Fruit fly (Drosophila melanogaster) whole organism, embryonic: ENCODE results near the gene Der-2.

Source experiments
- B-H2 ChIP-seq: fragments of 200-800 bp; sonication (Bioruptor generic); optimal IDR thresholded peaks from 2 replicates; lab custom pipeline; 2018; ENCODE audit warnings: missing biosample characterization, mild to moderate bottlenecking, missing genetic modification characterization
- Bgb ChIP-seq: fragments of 200-800 bp; sonication (Bioruptor generic); IDR thresholded peaks from 2 replicates; pipeline ENCODE4 v1.3.6; 2022; ENCODE audit warnings: missing biosample characterization, missing genetic modification characterization; ENCODE audit not compliant: partially characterized antibody
- CG1024 ChIP-seq: fragments of 200-800 bp; sonication (Bioruptor generic); IDR thresholded peaks from 2 replicates; pipeline ENCODE4 v1.3.6; 2022; ENCODE audit warnings: missing biosample characterization, missing genetic modification characterization
- CG11398 ChIP-seq: fragments of 200-800 bp; sonication (Bioruptor generic); optimal IDR thresholded peaks from 2 replicates; lab custom pipeline; 2016; ENCODE audit warnings: missing biosample characterization, missing genetic modification characterization
- CG14965 ChIP-seq: fragments of 200-800 bp; sonication (Bioruptor generic); optimal IDR thresholded peaks from 2 replicates; lab custom pipeline; 2016; ENCODE audit warnings: missing biosample characterization, missing genetic modification characterization, borderline replicate concordance
- CG15479 ChIP-seq: fragments of 200-800 bp; sonication (Bioruptor generic); optimal IDR thresholded peaks from 3 replicates; lab custom pipeline; 2019; ENCODE audit warnings: missing biosample characterization, mild to moderate bottlenecking, missing genetic modification characterization, moderate library complexity
- CG16863 ChIP-seq: fragments of 200-800 bp; sonication (Bioruptor generic); optimal IDR thresholded peaks from 3 replicates; lab custom pipeline; 2016; ENCODE audit warnings: missing biosample characterization, missing genetic modification characterization
- CG1832 ChIP-seq: fragments of 200-800 bp; sonication (Bioruptor generic); optimal IDR thresholded peaks from 2 replicates; lab custom pipeline; 2017; ENCODE audit warnings: missing biosample characterization, mild to moderate bottlenecking, missing genetic modification characterization, inconsistent platforms
- CG2199 ChIP-seq: fragments of 200-800 bp; sonication (Bioruptor generic); IDR thresholded peaks from 3 replicates; pipeline ENCODE4 v1.3.6; 2022; ENCODE audit warnings: missing biosample characterization, missing genetic modification characterization
- CG2712 ChIP-seq: fragments of 200-800 bp; optimal IDR thresholded peaks from 3 replicates; lab custom pipeline; 2019; ENCODE audit warnings: missing biosample characterization, mild to moderate bottlenecking, missing genetic modification characterization, moderate library complexity
- CG3838 ChIP-seq: fragments of 200-800 bp; sonication (Bioruptor generic); optimal IDR thresholded peaks from 3 replicates; lab custom pipeline; 2016; ENCODE audit warnings: missing biosample characterization, missing genetic modification characterization
- CG6254 ChIP-seq: fragments of 200-800 bp; sonication (Bioruptor generic); optimal IDR thresholded peaks from 3 replicates; lab custom pipeline; 2017; ENCODE audit warnings: mild to moderate bottlenecking, missing biosample characterization, missing genetic modification reagents, missing genetic modification characterization
- CG6791 ChIP-seq: fragments of 200-800 bp; sonication (Bioruptor generic); IDR thresholded peaks from 3 replicates; pipeline ENCODE4 v1.3.6; 2022; ENCODE audit warnings: missing biosample characterization, missing genetic modification characterization; ENCODE audit not compliant: partially characterized antibody
- CG7372 ChIP-seq: fragments of 200-800 bp; sonication (Bioruptor generic); IDR thresholded peaks from 2 replicates; pipeline ENCODE4 v1.3.6; 2022; ENCODE audit warnings: missing biosample characterization, missing genetic modification characterization
- CG7839 ChIP-seq: fragments of 200-800 bp; sonication (Bioruptor generic); optimal IDR thresholded peaks from 3 replicates; lab custom pipeline; 2018; ENCODE audit warnings: missing biosample characterization, mild to moderate bottlenecking, missing genetic modification characterization, moderate library complexity
- CG7928 ChIP-seq: fragments of 200-800 bp; sonication (Bioruptor generic); optimal IDR thresholded peaks from 2 replicates; lab custom pipeline; 2017; ENCODE audit warnings: missing biosample characterization, mild to moderate bottlenecking, missing genetic modification characterization
- CG8388 ChIP-seq: fragments of 200-800 bp; sonication (Bioruptor generic); optimal IDR thresholded peaks from 2 replicates; lab custom pipeline; 2019; ENCODE audit warnings: missing biosample characterization, mild to moderate bottlenecking, missing genetic modification characterization, moderate library complexity
- CG8924 ChIP-seq: fragments of 200-800 bp; optimal IDR thresholded peaks from 3 replicates; lab custom pipeline; 2019; ENCODE audit warnings: missing biosample characterization, mild to moderate bottlenecking, missing genetic modification characterization, moderate library complexity
- CG8944 ChIP-seq: fragments of 200-800 bp; sonication (Bioruptor generic); optimal IDR thresholded peaks from 3 replicates; lab custom pipeline; 2016; ENCODE audit warnings: missing biosample characterization, missing genetic modification characterization
- CkIIα-i1 ChIP-seq: fragments of 200-800 bp; sonication (Bioruptor generic); IDR thresholded peaks from 2 replicates; pipeline ENCODE4 v1.3.6; 2022; ENCODE audit warnings: missing biosample characterization, missing genetic modification characterization
- Dek ChIP-seq: fragments of 200-800 bp; sonication (Bioruptor generic); optimal IDR thresholded peaks from 3 replicates; lab custom pipeline; 2019; ENCODE audit warnings: missing biosample characterization, mild to moderate bottlenecking, missing genetic modification characterization, moderate library complexity
- Doc3 ChIP-seq: fragments of 200-800 bp; sonication (Bioruptor generic); IDR thresholded peaks from 3 replicates; pipeline ENCODE4 v1.3.6; 2022; ENCODE audit warnings: missing biosample characterization, missing genetic modification characterization; ENCODE audit not compliant: partially characterized antibody
- Eip74EF ChIP-seq, 2 experiments: fragments of 200-800 bp in 1 of 2; fragments of >200 bp in 1 of 2; sonication (Bioruptor generic) in 1 of 2; optimal IDR thresholded peaks; 2 replicates each; lab custom pipeline; 2017 to 2019; ENCODE audit warnings: missing biosample characterization in 2 of 2, missing genetic modification characterization in 2 of 2, mild to moderate bottlenecking in 1 of 2, moderate library complexity in 1 of 2
- Hand ChIP-seq: fragments of 200-800 bp; sonication (Bioruptor generic); optimal IDR thresholded peaks from 2 replicates; lab custom pipeline; 2017; ENCODE audit warnings: mild to moderate bottlenecking, missing biosample characterization, missing genetic modification reagents, missing genetic modification characterization
- Hmr ChIP-seq: fragments of 200-800 bp; sonication (Bioruptor generic); optimal IDR thresholded peaks from 3 replicates; lab custom pipeline; 2017; ENCODE audit warnings: mild to moderate bottlenecking, missing biosample characterization, missing genetic modification reagents, missing genetic modification characterization
- Hr78 ChIP-seq, 2 experiments: fragments of 200-800 bp in 1 of 2; fragments of >200 bp in 1 of 2; sonication (Bioruptor generic) in 1 of 2; optimal IDR thresholded peaks; 2 replicates each; lab custom pipeline; 2017 to 2019; ENCODE audit warnings: missing biosample characterization in 2 of 2, missing genetic modification characterization in 2 of 2, mild to moderate bottlenecking in 1 of 2, moderate library complexity in 1 of 2
- NC2α ChIP-seq: fragments of 200-800 bp; sonication (Bioruptor generic); optimal IDR thresholded peaks from 2 replicates; lab custom pipeline; 2016; ENCODE audit warnings: missing biosample characterization, missing genetic modification characterization
- Nf-YB ChIP-seq: fragments of 200-800 bp; sonication (Bioruptor generic); optimal IDR thresholded peaks from 3 replicates; lab custom pipeline; 2019; ENCODE audit warnings: missing biosample characterization, mild to moderate bottlenecking, missing genetic modification characterization, moderate library complexity
- PHDP ChIP-seq: fragments of 200-800 bp; sonication (Bioruptor generic); optimal IDR thresholded peaks from 3 replicates; lab custom pipeline; 2018; ENCODE audit warnings: missing biosample characterization, mild to moderate bottlenecking, missing genetic modification characterization, moderate library complexity
- TFAM ChIP-seq: fragments of 200-800 bp; sonication (Bioruptor generic); optimal IDR thresholded peaks from 2 replicates; lab custom pipeline; 2017; ENCODE audit warnings: missing biosample characterization, missing genetic modification characterization, inconsistent platforms
- amos ChIP-seq: fragments of 200-800 bp; sonication (Bioruptor generic); IDR thresholded peaks from 2 replicates; pipeline ENCODE4 v1.3.6; 2022; ENCODE audit warnings: missing biosample characterization, missing genetic modification characterization; ENCODE audit not compliant: partially characterized antibody
- ap ChIP-seq: fragments of 200-800 bp; sonication (Bioruptor generic); IDR thresholded peaks from 2 replicates; pipeline ENCODE4 v1.3.6; 2022; ENCODE audit warnings: missing biosample characterization, missing genetic modification characterization
- bbx ChIP-seq: fragments of 200-800 bp; sonication (Bioruptor generic); IDR thresholded peaks from 2 replicates; pipeline ENCODE4 v1.3.6; 2022; ENCODE audit warnings: missing biosample characterization, missing genetic modification characterization; ENCODE audit not compliant: partially characterized antibody
- bowl ChIP-seq: fragments of 200-800 bp; sonication (Bioruptor generic); IDR thresholded peaks from 2 replicates; pipeline ENCODE4 v1.3.6; 2022; ENCODE audit warnings: missing biosample characterization, missing genetic modification characterization
- chif ChIP-seq, 2 experiments: fragments of 200-800 bp; sonication (Bioruptor generic); optimal IDR thresholded peaks; 3 replicates each; lab custom pipeline; 2016; ENCODE audit warnings: missing biosample characterization in 2 of 2, missing genetic modification characterization in 2 of 2
- danr ChIP-seq: fragments of 200-800 bp; sonication (Bioruptor generic); IDR thresholded peaks from 2 replicates; pipeline ENCODE4 v1.3.6; 2022; ENCODE audit warnings: missing biosample characterization, missing genetic modification characterization
- dm ChIP-seq: fragments of 200-800 bp; sonication (Bioruptor generic); optimal IDR thresholded peaks from 3 replicates; lab custom pipeline; 2016; ENCODE audit warnings: missing biosample characterization, missing genetic modification characterization
- dysf ChIP-seq: fragments of 200-800 bp; sonication (Bioruptor generic); IDR thresholded peaks from 3 replicates; pipeline ENCODE4 v1.3.6; 2022; ENCODE audit warnings: missing biosample characterization, missing genetic modification characterization
- en ChIP-seq: fragments of 200-800 bp; sonication (Bioruptor generic); optimal IDR thresholded peaks from 2 replicates; lab custom pipeline; 2016; ENCODE audit warnings: missing biosample characterization, missing genetic modification characterization
- gfzf ChIP-seq: fragments of 200-800 bp; sonication (Bioruptor generic); optimal IDR thresholded peaks from 2 replicates; lab custom pipeline; 2016; ENCODE audit warnings: missing biosample characterization, mild to moderate bottlenecking, missing genetic modification characterization, moderate library complexity
- grau ChIP-seq: fragments of 200-800 bp; optimal IDR thresholded peaks from 3 replicates; lab custom pipeline; 2019; ENCODE audit warnings: missing biosample characterization, mild to moderate bottlenecking, missing genetic modification characterization, moderate library complexity
- prd ChIP-seq, 3 experiments: fragments of >200 bp in 2 of 3; fragments of 200-800 bp in 1 of 3; sonication (Bioruptor generic) in 1 of 3; optimal IDR thresholded peaks in 2 of 3; IDR thresholded peaks in 1 of 3; 2 replicates in 2 of 3; 3 replicates in 1 of 3; pipeline versions ENCODE4 v1.3.6 to Lab custom; 2017 to 2022; ENCODE audit warnings: missing biosample characterization in 1 of 3, missing genetic modification characterization in 1 of 3
- sc ChIP-seq, 3 experiments: fragments of >200 bp in 2 of 3; fragments of 200-800 bp in 1 of 3; sonication (Bioruptor generic) in 1 of 3; optimal IDR thresholded peaks; 2 replicates in 2 of 3; 3 replicates in 1 of 3; lab custom pipeline; 2017; ENCODE audit warnings: mild to moderate bottlenecking in 1 of 3, missing biosample characterization in 1 of 3, missing genetic modification characterization in 1 of 3, missing genetic modification reagents in 1 of 3
- schlank ChIP-seq: fragments of 200-800 bp; sonication (Bioruptor generic); optimal IDR thresholded peaks from 2 replicates; lab custom pipeline; 2018; ENCODE audit warnings: missing biosample characterization, mild to moderate bottlenecking, missing genetic modification characterization
- sna ChIP-seq: fragments of 200-800 bp; sonication (Bioruptor generic); IDR thresholded peaks from 2 replicates; pipeline ENCODE4 v1.3.6; 2022; ENCODE audit warnings: missing biosample characterization, missing genetic modification characterization; ENCODE audit not compliant: partially characterized antibody
- tio ChIP-seq: fragments of 200-800 bp; sonication (Bioruptor generic); optimal IDR thresholded peaks from 2 replicates; lab custom pipeline; 2017; ENCODE audit warnings: missing biosample characterization, missing genetic modification characterization, inconsistent platforms
- zen2 ChIP-seq: fragments of 200-800 bp; sonication (Bioruptor generic); IDR thresholded peaks from 3 replicates; pipeline ENCODE4 v1.3.6; 2022; ENCODE audit warnings: missing biosample characterization, missing genetic modification characterization; ENCODE audit not compliant: partially characterized antibody

Der-2 gene

DNA sequence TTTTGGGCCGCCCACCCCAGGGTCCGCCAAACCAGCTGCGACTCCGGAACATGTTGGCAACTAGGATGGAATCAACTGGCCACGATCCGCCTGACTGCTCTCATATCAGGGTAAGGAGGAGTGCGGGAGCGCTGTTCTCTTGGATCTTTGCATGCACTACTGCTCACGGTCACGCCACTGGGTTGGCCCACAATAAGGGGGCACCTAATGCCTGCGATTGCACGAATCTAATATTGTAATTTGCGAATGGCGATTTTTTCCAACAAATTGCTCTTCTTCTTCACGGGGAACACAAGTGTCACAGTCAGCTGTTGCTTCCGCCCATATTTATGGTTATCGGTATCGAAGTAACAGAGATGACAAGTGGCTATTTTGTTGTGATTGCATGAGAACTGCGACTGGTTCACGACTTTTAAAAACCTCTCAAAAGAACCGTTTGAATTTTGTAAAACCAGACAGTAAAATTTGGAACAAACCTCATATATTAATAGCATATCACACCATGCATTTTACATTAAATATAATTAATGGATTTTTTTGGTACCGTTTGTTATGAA lies 42.6 kb downstream of the Der-2 start, which contains the start of gene ema (continued):
- TF ChIP-seq CG8924 (tag; lab: Kevin White, UChicago) = peak; percentile 36
- TF ChIP-seq CG8944 (GFP tag; lab: Kevin White, UChicago) = peak; percentile 8
- TF ChIP-seq CG16863 = no peak
- TF ChIP-seq grau (tag; lab: Kevin White, UChicago) = peak; percentile 46
- TF ChIP-seq amos (GFP tag; lab: Robert Waterston, UW) = peak; percentile 47; the same call in 1 of the 2 replicates
- no peak for TF ChIP-seq bowl (GFP tag; lab: Robert Waterston, UW)
- 0 out of 2 replicates have a peak, but pooled peaks have one; percentile 21 for TF ChIP-seq sna (GFP tag; lab: Robert Waterston, UW)
- TF ChIP-seq Hmr = no peak
- peak; percentile 45 for TF ChIP-seq CG2712
- peak; percentile 13 for TF ChIP-seq dm
- TF ChIP-seq CG8388 = no peak
- no peak for TF ChIP-seq CG11398
- TF ChIP-seq CG7839 (tag; lab: Kevin White, UChicago) = no peak
- TF ChIP-seq en = no peak
- peak; percentile 8 for TF ChIP-seq PHDP
- TF ChIP-seq schlank (tag; lab: Kevin White, UChicago) = no peak
- TF ChIP-seq ap (GFP tag; lab: Robert Waterston, UW) = no peak
- no peak for TF ChIP-seq CG1024 (GFP tag; lab: Robert Waterston, UW)
- TF ChIP-seq CG15479 (GFP tag; lab: Kevin White, UChicago) = no peak
- TF ChIP-seq tio (GFP tag; lab: Kevin White, UChicago) = no peak
- 0 out of 3 replicates have a peak, but pooled peaks have one; percentile 7 for TF ChIP-seq CG6791
- no peak for TF ChIP-seq CG7928 (GFP tag; lab: Kevin White, UChicago)
- TF ChIP-seq prd (optimal IDR thresholded peaks at IDR 0.05; lab: Kevin White, UChicago) = no peak
- peak; percentile 18; the same call in 1 of the 3 replicates for TF ChIP-seq prd (GFP tag; IDR thresholded peaks at IDR 0.05; lab: Robert Waterston, UW)
- no peak for TF ChIP-seq Eip74EF (GFP tag; optimal IDR thresholded peaks at IDR 0.05; lab: Kevin White, UChicago)
- TF ChIP-seq danr (GFP tag; lab: Robert Waterston, UW) = no peak
- TF ChIP-seq CG3838 (GFP tag; lab: Kevin White, UChicago) = no peak
- no peak for TF ChIP-seq CG6254 (GFP tag; lab: Kevin White, UChicago)
- TF ChIP-seq Nf-YB = no peak
- peak; percentile 25 for TF ChIP-seq B-H2 (GFP tag; lab: Kevin White, UChicago)
- TF ChIP-seq gfzf (GFP tag; lab: Kevin White, UChicago) = no peak
- TF ChIP-seq chif (GFP tag; optimal IDR thresholded peaks at IDR 0.05; lab: Kevin White, UChicago) = peak in 1 of 2 experiments; percentile 18
- no peak for TF ChIP-seq TFAM (GFP tag; lab: Kevin White, UChicago)
- no peak for TF ChIP-seq Doc3 (GFP tag; lab: Robert Waterston, UW)
- TF ChIP-seq Hand = no peak
- TF ChIP-seq CkIIα-i1 (GFP tag; lab: Robert Waterston, UW) = no peak
- TF ChIP-seq CG7372 (GFP tag; lab: Robert Waterston, UW) = no peak
- TF ChIP-seq CG1832 (GFP tag; lab: Kevin White, UChicago) = no peak
- TF ChIP-seq CG2199 (GFP tag; lab: Robert Waterston, UW) = no peak
- TF ChIP-seq zen2 = no peak
- TF ChIP-seq Dek (tag; lab: Kevin White, UChicago) = no peak
- TF ChIP-seq NC2α (GFP tag; lab: Kevin White, UChicago) = no peak
- no peak for TF ChIP-seq Hr78 (GFP tag; optimal IDR thresholded peaks at IDR 0.05; lab: Kevin White, UChicago)
- no peak for TF ChIP-seq dysf (GFP tag; lab: Robert Waterston, UW)
- no peak for TF ChIP-seq CG14965 (GFP tag; lab: Kevin White, UChicago)
- peak; percentile 52; the same call in 1 of the 2 replicates for TF ChIP-seq bbx (GFP tag; lab: Robert Waterston, UW)
- TF ChIP-seq Bgb (GFP tag; lab: Robert Waterston, UW) = peak; percentile 24; the same call in 1 of the 2 replicates
- no peak for TF ChIP-seq sc (optimal IDR thresholded peaks at IDR 0.05; lab: Kevin White, UChicago)
- TF ChIP-seq sc (GFP tag; optimal IDR thresholded peaks at IDR 0.05; lab: Kevin White, UChicago) = no peak
